Worm (Caenorhabditis elegans) whole organism, late embryonic: ENCODE measurements around the gene sru-45.

Source experiments
- C08G9.2 ChIP-seq: sonication (generic microtip); optimal IDR thresholded peaks from 2 replicates; lab custom pipeline; 2016; ENCODE audit warnings: mild to moderate bottlenecking, missing genetic modification characterization, moderate library complexity, missing compliant biosample characterization
- F13H6.1 ChIP-seq: sonication (generic microtip); optimal IDR thresholded peaks from 2 replicates; lab custom pipeline; 2016; ENCODE audit warnings: missing genetic modification characterization, missing compliant biosample characterization
- K02D7.2 ChIP-seq: sonication (generic microtip); optimal IDR thresholded peaks from 2 replicates; lab custom pipeline; 2017; ENCODE audit warnings: mild to moderate bottlenecking, missing genetic modification characterization, missing compliant biosample characterization
- T23F11.4 ChIP-seq: fragments of 200-800 bp; sonication (Bioruptor generic); optimal IDR thresholded peaks from 2 replicates; lab custom pipeline; 2018; ENCODE audit warnings: mild to moderate bottlenecking, missing genetic modification characterization, missing compliant biosample characterization
- Y22D7AL.16 ChIP-seq: sonication (generic microtip); optimal IDR thresholded peaks from 2 replicates; lab custom pipeline; 2016; ENCODE audit warnings: missing genetic modification characterization, missing compliant biosample characterization
- ceh-18 ChIP-seq: sonication (generic microtip); optimal IDR thresholded peaks from 2 replicates; lab custom pipeline; 2016; ENCODE audit warnings: missing genetic modification characterization, missing compliant biosample characterization
- ceh-2 ChIP-seq: sonication (generic microtip); optimal IDR thresholded peaks from 2 replicates; lab custom pipeline; 2016; ENCODE audit warnings: missing genotype, missing genetic modification characterization, missing compliant biosample characterization
- ceh-22 ChIP-seq: sonication (generic microtip); optimal IDR thresholded peaks from 2 replicates; lab custom pipeline; 2017; ENCODE audit warnings: missing biosample characterization, missing genetic modification characterization
- ceh-31 ChIP-seq: sonication (generic microtip); optimal IDR thresholded peaks from 2 replicates; lab custom pipeline; 2016; ENCODE audit warnings: missing genetic modification characterization, missing compliant biosample characterization
- ceh-34 ChIP-seq: sonication (generic microtip); optimal IDR thresholded peaks from 2 replicates; lab custom pipeline; 2016; ENCODE audit warnings: mild to moderate bottlenecking, missing genetic modification characterization, missing compliant biosample characterization
- ceh-9 ChIP-seq: sonication (generic microtip); optimal IDR thresholded peaks from 2 replicates; lab custom pipeline; 2016; ENCODE audit warnings: mild to moderate bottlenecking, missing genetic modification characterization, inconsistent platforms, missing compliant biosample characterization
- dmd-4 ChIP-seq: sonication (generic microtip); optimal IDR thresholded peaks from 2 replicates; lab custom pipeline; 2016; ENCODE audit warnings: borderline replicate concordance, missing genetic modification characterization, missing compliant biosample characterization
- elt-2 ChIP-seq: sonication (generic microtip); optimal IDR thresholded peaks from 2 replicates; lab custom pipeline; 2016; ENCODE audit warnings: missing genetic modification reagents, missing genetic modification characterization, missing compliant biosample characterization
- elt-4 ChIP-seq: sonication (generic microtip); optimal IDR thresholded peaks from 2 replicates; lab custom pipeline; 2016; ENCODE audit warnings: missing genetic modification characterization, missing compliant biosample characterization
- ets-4 ChIP-seq: sonication (generic microtip); optimal IDR thresholded peaks from 2 replicates; lab custom pipeline; 2016; ENCODE audit warnings: missing genetic modification characterization, missing compliant biosample characterization
- eyg-1 ChIP-seq: sonication (generic microtip); optimal IDR thresholded peaks from 2 replicates; lab custom pipeline; 2016; ENCODE audit warnings: missing genotype, missing genetic modification characterization, missing compliant biosample characterization
- fax-1 ChIP-seq: sonication (generic microtip); optimal IDR thresholded peaks from 2 replicates; lab custom pipeline; 2016; ENCODE audit warnings: missing genotype, missing genetic modification characterization, missing compliant biosample characterization
- fkh-10 ChIP-seq: fragments of 150-350 bp; optimal IDR thresholded peaks from 2 replicates; lab custom pipeline; 2014; ENCODE audit warnings: missing biosample characterization, missing genetic modification reagents, missing genetic modification characterization
- fkh-6 ChIP-seq: sonication (generic microtip); optimal IDR thresholded peaks from 2 replicates; lab custom pipeline; 2016; ENCODE audit warnings: missing genetic modification characterization, missing compliant biosample characterization
- gmeb-2 ChIP-seq: sonication (generic microtip); optimal IDR thresholded peaks from 2 replicates; lab custom pipeline; 2016; ENCODE audit warnings: missing genetic modification characterization, inconsistent platforms, missing compliant biosample characterization
- hlh-13 ChIP-seq: fragments of 200-800 bp; sonication (Bioruptor generic); optimal IDR thresholded peaks from 2 replicates; lab custom pipeline; 2018; ENCODE audit warnings: mild to moderate bottlenecking, missing genetic modification characterization, missing compliant biosample characterization
- hlh-15 ChIP-seq: sonication (generic microtip); optimal IDR thresholded peaks from 2 replicates; lab custom pipeline; 2016; ENCODE audit warnings: missing genetic modification characterization, missing compliant biosample characterization
- hlh-6 ChIP-seq: sonication (generic microtip); optimal IDR thresholded peaks from 2 replicates; lab custom pipeline; 2016; ENCODE audit warnings: missing genotype, missing genetic modification characterization, missing compliant biosample characterization
- hlh-8 ChIP-seq: sonication (generic microtip); optimal IDR thresholded peaks from 2 replicates; lab custom pipeline; 2016; ENCODE audit warnings: missing genotype, missing genetic modification characterization, missing compliant biosample characterization
- lin-11 ChIP-seq: fragments of 200-800 bp; sonication (Bioruptor generic); optimal IDR thresholded peaks from 2 replicates; lab custom pipeline; 2018; ENCODE audit warnings: mild to moderate bottlenecking, missing genetic modification characterization, missing compliant biosample characterization
- mec-3 ChIP-seq: sonication (generic microtip); optimal IDR thresholded peaks from 2 replicates; lab custom pipeline; 2016; ENCODE audit warnings: borderline replicate concordance, missing genetic modification characterization, missing compliant biosample characterization
- nhr-11 ChIP-seq: fragments of 150-350 bp; optimal IDR thresholded peaks from 2 replicates; lab custom pipeline; 2014; ENCODE audit warnings: missing biosample characterization, missing genetic modification characterization
- nhr-232 ChIP-seq: sonication (generic microtip); optimal IDR thresholded peaks from 2 replicates; lab custom pipeline; 2016; ENCODE audit warnings: missing genetic modification characterization, missing compliant biosample characterization
- npax-4 ChIP-seq: sonication (generic microtip); optimal IDR thresholded peaks from 2 replicates; lab custom pipeline; 2016; ENCODE audit warnings: missing genetic modification characterization, missing compliant biosample characterization
- pag-3 ChIP-seq: sonication (generic microtip); optimal IDR thresholded peaks from 2 replicates; lab custom pipeline; 2016; ENCODE audit warnings: missing compliant biosample characterization, missing genetic modification characterization, borderline replicate concordance
- pax-1 ChIP-seq: fragments of 150-350 bp; optimal IDR thresholded peaks from 2 replicates; lab custom pipeline; 2014; ENCODE audit warnings: missing biosample characterization, missing genetic modification characterization
- pha-4 ChIP-seq: fragments of 150-350 bp; optimal IDR thresholded peaks from 2 replicates; lab custom pipeline; 2018; ENCODE audit warnings: missing biosample characterization, missing genetic modification reagents, missing genetic modification characterization
- pqm-1 ChIP-seq: sonication (generic microtip); optimal IDR thresholded peaks from 2 replicates; lab custom pipeline; 2016; ENCODE audit warnings: missing genetic modification characterization, missing compliant biosample characterization
- rnt-1 ChIP-seq: sonication (generic microtip); optimal IDR thresholded peaks from 2 replicates; lab custom pipeline; 2016; ENCODE audit warnings: missing genetic modification characterization, missing compliant biosample characterization
- sdc-2 ChIP-seq: sonication (generic microtip); optimal IDR thresholded peaks from 2 replicates; lab custom pipeline; 2016; ENCODE audit warnings: missing genotype, missing genetic modification characterization, missing compliant biosample characterization
- sox-2 ChIP-seq: fragments of 200-800 bp; sonication (Bioruptor generic); IDR thresholded peaks from 2 replicates; pipeline ENCODE4 v1.3.6; 2022; ENCODE audit warnings: missing genetic modification reagents, missing genetic modification characterization, missing compliant biosample characterization
- syd-9 ChIP-seq: sonication (generic microtip); optimal IDR thresholded peaks from 2 replicates; lab custom pipeline; 2016; ENCODE audit warnings: mild to moderate bottlenecking, missing genetic modification characterization, moderate library complexity, missing compliant biosample characterization
- tbx-2 ChIP-seq: sonication (generic microtip); optimal IDR thresholded peaks from 2 replicates; lab custom pipeline; 2016; ENCODE audit warnings: missing genetic modification characterization, missing compliant biosample characterization
- ttx-3 ChIP-seq: sonication (generic microtip); optimal IDR thresholded peaks from 2 replicates; lab custom pipeline; 2016; ENCODE audit warnings: missing genetic modification reagents, missing genetic modification characterization, missing compliant biosample characterization
- unc-42 ChIP-seq: sonication (generic microtip); optimal IDR thresholded peaks from 2 replicates; lab custom pipeline; 2016; ENCODE audit warnings: missing genotype, missing genetic modification characterization, missing compliant biosample characterization
- unc-55 ChIP-seq: sonication (generic microtip); optimal IDR thresholded peaks from 2 replicates; lab custom pipeline; 2017; ENCODE audit warnings: missing biosample characterization, missing genetic modification reagents, missing genetic modification characterization
- ztf-16 ChIP-seq: sonication (generic microtip); optimal IDR thresholded peaks from 2 replicates; lab custom pipeline; 2017; ENCODE audit warnings: missing genetic modification characterization, missing compliant biosample characterization

The sru-45 gene

ce11 chrV:16552929-16553328, 12.8 kb upstream of the sru-45 start, which contains the start of gene Y32B12B.4 (continued):
- TF ChIP-seq ceh-22 (tag; lab: Kevin White, UChicago) (no peak), ttx-3 (peak; percentile 38), ztf-16 (peak; percentile 60), hlh-8 (tag; lab: Kevin White, UChicago) (peak; percentile 91), nhr-11 (tag; lab: Kevin White, UChicago) (no peak), pag-3 (tag; lab: Kevin White, UChicago) (peak; percentile 70), elt-2 (tag; lab: Kevin White, UChicago) (no peak), ceh-31 (tag; lab: Kevin White, UChicago) (peak; percentile 98), C08G9.2 (tag; lab: Kevin White, UChicago) (peak; percentile 94), unc-55 (GFP tag; lab: Kevin White, UChicago) (no peak), ceh-9 (tag; lab: Kevin White, UChicago) (no peak), hlh-13 (GFP tag; lab: Kevin White, UChicago) (peak; percentile 13), elt-4 (tag; lab: Kevin White, UChicago) (peak; percentile 92), hlh-6 (tag; lab: Kevin White, UChicago) (peak; percentile 86), tbx-2 (peak; percentile 98), ets-4 (tag; lab: Kevin White, UChicago) (peak; percentile 82), gmeb-2 (peak; percentile 38), lin-11 (tag; lab: Kevin White, UChicago) (peak; percentile 18), npax-4 (tag; lab: Kevin White, UChicago) (no peak), ceh-2 (tag; lab: Kevin White, UChicago) (peak; percentile 97), ceh-34 (tag; lab: Kevin White, UChicago) (peak; percentile 70), ceh-18 (peak; percentile 56), fkh-10 (GFP tag; lab: Kevin White, UChicago) (no peak), pax-1 (tag; lab: Kevin White, UChicago) (no peak), sox-2 (peak; percentile 21; the same call in 1 of the 2 replicates), syd-9 (tag; lab: Kevin White, UChicago) (peak; percentile 70), fkh-6 (tag; lab: Kevin White, UChicago) (peak; percentile 85), dmd-4 (peak; percentile 84), unc-42 (tag; lab: Kevin White, UChicago) (peak; percentile 55), K02D7.2 (tag; lab: Kevin White, UChicago) (peak; percentile 45)
- TF ChIP-seq, all 69 proteins: peak for 42

DNA sequence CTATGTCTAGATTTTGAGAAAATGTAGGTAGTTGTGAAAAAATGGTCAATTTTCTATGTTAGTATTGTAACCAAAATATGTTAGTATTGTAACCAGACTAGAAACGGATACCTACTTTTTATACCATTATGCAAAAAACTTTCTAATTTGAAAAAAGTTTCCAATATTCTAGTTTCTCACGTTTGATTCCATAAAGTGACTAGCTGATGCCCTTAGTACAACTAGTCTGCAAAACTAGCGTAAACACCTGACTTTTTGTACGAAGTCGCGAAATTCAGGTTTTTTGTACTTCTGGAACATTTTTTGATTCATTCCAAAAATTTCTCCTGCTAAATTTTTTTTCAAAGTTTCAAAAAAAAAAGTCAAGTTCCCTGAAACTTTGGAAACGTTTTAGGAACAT, 2.3 kb downstream of the sru-45 start:
- TF ChIP-seq tbx-2 (no peak), F13H6.1 (tag; lab: Kevin White, UChicago) (no peak), eyg-1 (no peak), nhr-232 (tag; lab: Kevin White, UChicago) (no peak), hlh-8 (tag; lab: Kevin White, UChicago) (no peak), mec-3 (tag; lab: Kevin White, UChicago) (no peak), hlh-6 (tag; lab: Kevin White, UChicago) (no peak), ceh-31 (tag; lab: Kevin White, UChicago) (no peak), K02D7.2 (tag; lab: Kevin White, UChicago) (no peak)

ce11 chrV:16570697-16571096, 5.0 kb downstream of the sru-45 start, which contains the start of gene nhr-233:
TSS of gene nhr-233 (minus strand) at chrV:16570797.
- TF ChIP-seq pax-1 (tag; lab: Kevin White, UChicago) (no peak), F13H6.1 (tag; lab: Kevin White, UChicago) (no peak), T23F11.4 (no peak), ceh-31 (tag; lab: Kevin White, UChicago) (no peak)

DNA sequence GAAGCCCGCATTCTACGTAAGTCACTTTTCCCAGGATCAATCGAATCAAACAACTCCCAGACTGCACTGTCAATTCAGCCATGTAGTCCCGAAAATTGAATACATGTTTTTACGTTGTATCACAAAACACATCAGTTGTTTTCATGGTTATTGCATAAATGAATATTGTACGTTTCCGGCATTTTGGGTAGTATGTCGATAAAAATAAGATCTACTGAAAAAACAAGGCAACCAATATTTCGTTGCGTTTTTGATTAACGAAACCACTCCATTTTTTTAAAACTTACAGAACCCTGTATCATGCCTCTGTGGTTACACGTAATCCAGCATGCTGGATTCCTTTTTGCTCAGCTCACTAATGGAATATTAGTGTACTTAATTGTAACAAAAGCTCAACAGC, 7.4 kb downstream of the sru-45 start, which contains the start of gene str-149:
Gene str-149 (plus strand): TSS at position 301 of the 400 bp plus-strand sequence.
- TF ChIP-seq unc-42 (tag; lab: Kevin White, UChicago) = no peak
- TF ChIP-seq hlh-6 (tag; lab: Kevin White, UChicago) = no peak
- no peak for TF ChIP-seq pag-3 (tag; lab: Kevin White, UChicago)
- no peak for TF ChIP-seq F13H6.1 (tag; lab: Kevin White, UChicago)
- no peak for TF ChIP-seq fax-1 (tag; lab: Kevin White, UChicago)
- no peak for TF ChIP-seq K02D7.2 (tag; lab: Kevin White, UChicago)
- TF ChIP-seq elt-4 (tag; lab: Kevin White, UChicago) = no peak
- TF ChIP-seq pqm-1 (tag; lab: Kevin White, UChicago) = no peak
- TF ChIP-seq hlh-15 (tag; lab: Kevin White, UChicago) = no peak
- TF ChIP-seq rnt-1 (tag; lab: Kevin White, UChicago) = no peak
- TF ChIP-seq pha-4 = no peak
- TF ChIP-seq sdc-2 (tag; lab: Kevin White, UChicago) = no peak
- TF ChIP-seq eyg-1 = no peak
- no peak for TF ChIP-seq Y22D7AL.16
- TF ChIP-seq ceh-22 (tag; lab: Kevin White, UChicago) = no peak
